Worm (Caenorhabditis elegans): ENCODE measurements around the gene fbxl-5.

DNA sequence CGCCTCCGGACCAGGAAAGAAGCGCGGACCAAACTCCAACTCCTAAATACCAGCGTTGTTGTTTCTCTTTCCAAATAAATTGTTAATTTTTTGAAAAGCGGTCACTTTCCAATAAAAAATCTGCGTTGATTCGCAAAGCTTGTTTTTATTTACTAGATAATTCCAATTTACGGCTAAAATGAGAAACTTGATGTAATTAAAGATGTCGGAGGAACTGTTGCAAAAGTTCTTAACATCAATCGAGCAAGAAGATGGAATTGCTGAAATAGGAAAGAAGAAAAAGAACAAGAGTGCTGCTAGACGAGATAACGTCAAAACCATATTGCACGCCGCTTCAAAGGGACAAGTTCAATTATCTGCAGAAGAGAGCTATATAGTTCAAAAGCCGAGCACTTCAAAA lies 34.4 kb downstream of the fbxl-5 start, which contains the start of gene C26F1.3:
- TF ChIP-seq ama-1 (optimal IDR thresholded peaks at IDR 0.05) (no peak), tbx-2 (tag; optimal IDR thresholded peaks at IDR 0.05) (no peak), nhr-12 (tag; optimal IDR thresholded peaks at IDR 0.05) (no peak), lin-39 (tag; optimal IDR thresholded peaks at IDR 0.05) (no peak)

All from whole organism, L3 larva.